Worm (Caenorhabditis elegans): ENCODE results near the gene Y54F10BM.9.

DNA sequence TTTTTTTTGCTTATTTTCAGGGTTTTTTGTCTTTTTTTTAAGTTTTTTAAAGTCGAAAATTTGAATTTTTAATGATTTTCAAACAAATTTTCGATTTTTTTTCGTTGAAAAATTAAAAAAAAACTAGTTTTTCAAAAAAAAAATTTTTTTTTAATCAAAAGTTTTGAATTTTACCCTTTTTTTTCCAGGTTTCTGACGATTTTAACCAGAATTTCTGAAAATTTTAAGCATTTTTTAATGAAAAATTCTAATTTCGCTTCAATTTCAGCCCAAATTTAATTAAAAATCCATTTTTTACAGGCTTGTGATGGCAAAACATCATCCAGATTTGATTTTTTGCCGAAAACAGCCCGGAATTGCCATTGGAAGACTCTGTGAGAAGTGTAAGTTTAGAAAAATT, 38.5 kb upstream of the Y54F10BM.9 start, which contains the start of gene phf-5:
- no peak for TF ChIP-seq snpc-1.1 (tag; optimal IDR thresholded peaks at IDR 0.05; ENCODE audit: insufficient read depth)
- TF ChIP-seq dpl-1 (GFP tag; optimal IDR thresholded peaks at IDR 0.05) = no peak
